Fruit fly (Drosophila melanogaster) whole organism, wandering third instar larva: Measurements from ENCODE around the gene MtnC.

Experiments
- CG32264 ChIP-seq: fragments of 200-800 bp; sonication (Bioruptor generic); optimal IDR thresholded peaks from 2 replicates; lab custom pipeline; 2016; ENCODE audit warnings: missing biosample characterization, missing genetic modification characterization
- Dif ChIP-seq: fragments of 200-275, 200-300 bp; sonication (Bioruptor generic); optimal IDR thresholded peaks from 2 replicates; lab custom pipeline; 2018; ENCODE audit warnings: missing biosample characterization, missing genetic modification characterization; ENCODE audit not compliant: partially characterized antibody
- HLH106 ChIP-seq: fragments of 200-800 bp; optimal IDR thresholded peaks from 3 replicates; lab custom pipeline; 2019; ENCODE audit warnings: missing biosample characterization, mild to moderate bottlenecking, missing genetic modification characterization, moderate library complexity
- Hr78 ChIP-seq: fragments of >200 bp; optimal IDR thresholded peaks from 2 replicates; lab custom pipeline; 2017; ENCODE audit warnings: missing biosample characterization, missing genetic modification characterization
- Myc ChIP-seq: fragments of >200 bp; optimal IDR thresholded peaks from 2 replicates; lab custom pipeline; 2017
- OdsH ChIP-seq: fragments of 200-800 bp; sonication (Bioruptor generic); optimal IDR thresholded peaks from 2 replicates; lab custom pipeline; 2016; ENCODE audit warnings: missing biosample characterization, mild to moderate bottlenecking, missing genetic modification characterization
- dmrt93B ChIP-seq: fragments of 200-800 bp; sonication (Bioruptor generic); optimal IDR thresholded peaks from 2 replicates; lab custom pipeline; 2018; ENCODE audit warnings: missing biosample characterization, mild to moderate bottlenecking, missing genetic modification characterization
- h ChIP-seq: fragments of 200-800 bp; sonication (Bioruptor generic); optimal IDR thresholded peaks from 3 replicates; lab custom pipeline; 2016; ENCODE audit warnings: missing biosample characterization, mild to moderate bottlenecking, missing genetic modification characterization
- usp ChIP-seq: fragments of >200 bp; optimal IDR thresholded peaks from 2 replicates; lab custom pipeline; 2017; ENCODE audit warnings: missing biosample characterization, missing genetic modification characterization

dm6 chr3R:20332688-20333087 lies 27.4 kb upstream of the MtnC start:
- TF ChIP-seq usp (GFP tag; lab: Kevin White, UChicago) (no peak), HLH106 (tag; lab: Kevin White, UChicago) (no peak), dmrt93B (GFP tag; lab: Kevin White, UChicago) (no peak), h (GFP tag; lab: Kevin White, UChicago) (no peak), Myc (lab: Kevin White, UChicago) (no peak), Dif (GFP tag; lab: Kevin White, UChicago) (no peak), CG32264 (no peak), OdsH (no peak), Hr78 (no peak)
